Worm (Caenorhabditis elegans): ENCODE results near the gene ndub-11.

DNA sequence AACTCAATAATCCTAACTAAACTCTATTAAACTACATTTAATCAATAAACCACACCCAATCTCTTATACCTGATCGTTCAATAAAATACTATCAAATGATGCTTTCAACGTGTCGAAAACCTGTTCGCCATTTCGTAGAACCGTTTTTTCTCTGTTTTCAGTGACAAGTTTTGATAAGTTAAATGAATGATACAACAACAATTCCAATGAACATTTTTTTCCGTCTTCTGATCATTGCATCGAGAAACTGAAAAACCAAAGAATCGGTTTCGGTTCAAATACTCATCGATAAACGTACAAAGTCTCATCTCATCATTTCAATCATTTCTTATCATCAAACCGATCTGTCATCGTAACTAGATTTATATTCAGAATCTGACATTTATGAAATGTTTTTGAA, 26.8 kb downstream of the ndub-11 start:
- TF ChIP-seq ref-1 (GFP tag; conservative IDR thresholded peaks at IDR 0.05) (no peak), med-1 (GFP tag; optimal IDR thresholded peaks at IDR 0.05; ENCODE audit: insufficient read depth) (no peak), tab-1 (GFP tag; IDR thresholded peaks at IDR 0.05) (no peak), ztf-23 (GFP tag; IDR thresholded peaks at IDR 0.05) (no peak)
